Worm (Caenorhabditis elegans): ENCODE results near the gene tag-30.

Gene tag-30

ce11 chrIV:11867652-11868232 lies 12.8 kb upstream of the tag-30 start:
- no peak for TF ChIP-seq tbx-11 (GFP tag; IDR thresholded peaks at IDR 0.05)
- no peak for TF ChIP-seq hnd-1 (tag; optimal IDR thresholded peaks at IDR 0.05)
- TF ChIP-seq B0310.2 (tag; optimal IDR thresholded peaks at IDR 0.05): no peak
- no peak for TF ChIP-seq hmbx-1 (tag; optimal IDR thresholded peaks at IDR 0.05)
- TF ChIP-seq hmg-4 (GFP tag; optimal IDR thresholded peaks at IDR 0.05): no peak
- TF ChIP-seq sea-1 (GFP tag; conservative IDR thresholded peaks at IDR 0.05): no peak
- TF ChIP-seq flt-1 (GFP tag; IDR thresholded peaks at IDR 0.05): no peak
- no peak for TF ChIP-seq scrt-1 (GFP tag; IDR thresholded peaks at IDR 0.05)
- TF ChIP-seq tbx-37 (GFP tag; conservative IDR thresholded peaks at IDR 0.05): no peak
- TF ChIP-seq ceh-13 (GFP tag; optimal IDR thresholded peaks at IDR 0.05): no peak
- TF ChIP-seq ceh-36 (tag; optimal IDR thresholded peaks at IDR 0.05): no peak

- TF ChIP-seq tbx-11 (GFP tag; IDR thresholded peaks at IDR 0.05) (no peak), flt-1 (GFP tag; IDR thresholded peaks at IDR 0.05) (no peak), pes-1 (GFP tag; IDR thresholded peaks at IDR 0.05) (no peak), hmbx-1 (tag; optimal IDR thresholded peaks at IDR 0.05) (no peak), ama-1 (optimal IDR thresholded peaks at IDR 0.05) (no peak), ceh-36 (tag; optimal IDR thresholded peaks at IDR 0.05) (no peak), ets-7 (tag; optimal IDR thresholded peaks at IDR 0.05) (no peak), ceh-13 (GFP tag; optimal IDR thresholded peaks at IDR 0.05) (no peak), tbx-37 (GFP tag; conservative IDR thresholded peaks at IDR 0.05) (no peak), aly-1 (tag; optimal IDR thresholded peaks at IDR 0.05) (no peak), tra-4 (tag; optimal IDR thresholded peaks at IDR 0.05) (no peak), scrt-1 (GFP tag; IDR thresholded peaks at IDR 0.05) (no peak), F13C5.2 (tag; optimal IDR thresholded peaks at IDR 0.05) (no peak), hmg-4 (GFP tag; optimal IDR thresholded peaks at IDR 0.05) (no peak), sea-1 (GFP tag; conservative IDR thresholded peaks at IDR 0.05) (no peak), hnd-1 (tag; optimal IDR thresholded peaks at IDR 0.05) (no peak), B0310.2 (tag; optimal IDR thresholded peaks at IDR 0.05) (no peak)
Observed at ce11 chrIV:11864226-11864625, 9.3 kb upstream of the tag-30 start, which contains the start of gene trpa-1. TSS of gene trpa-1 (plus strand) at chrIV:11864526.

ce11 chrIV:11863428-11863827 lies 8.5 kb upstream of the tag-30 start:
- TF ChIP-seq ceh-13 (GFP tag; optimal IDR thresholded peaks at IDR 0.05) (no peak), ets-7 (tag; optimal IDR thresholded peaks at IDR 0.05) (no peak), tbx-37 (GFP tag; conservative IDR thresholded peaks at IDR 0.05) (no peak), hmg-4 (GFP tag; optimal IDR thresholded peaks at IDR 0.05) (no peak), B0310.2 (tag; optimal IDR thresholded peaks at IDR 0.05) (no peak), ceh-36 (tag; optimal IDR thresholded peaks at IDR 0.05) (no peak), tra-4 (tag; optimal IDR thresholded peaks at IDR 0.05) (no peak), flt-1 (GFP tag; IDR thresholded peaks at IDR 0.05) (no peak), sea-1 (GFP tag; conservative IDR thresholded peaks at IDR 0.05) (no peak), ama-1 (optimal IDR thresholded peaks at IDR 0.05) (no peak), pes-1 (GFP tag; IDR thresholded peaks at IDR 0.05) (no peak), tbx-11 (GFP tag; IDR thresholded peaks at IDR 0.05) (no peak), aly-1 (tag; optimal IDR thresholded peaks at IDR 0.05) (no peak), F13C5.2 (tag; optimal IDR thresholded peaks at IDR 0.05) (no peak), hmbx-1 (tag; optimal IDR thresholded peaks at IDR 0.05) (no peak), hnd-1 (tag; optimal IDR thresholded peaks at IDR 0.05) (no peak), scrt-1 (GFP tag; IDR thresholded peaks at IDR 0.05) (no peak)

- TF ChIP-seq flt-1 (GFP tag; IDR thresholded peaks at IDR 0.05) (no peak), pes-1 (GFP tag; IDR thresholded peaks at IDR 0.05) (no peak)
Observed at ce11 chrIV:11859995-11860605, 5.1 kb upstream of the tag-30 start, which contains the start of gene mob-1. TSS of gene mob-1 (plus strand) at chrIV:11860555.

ce11 chrIV:11858142-11858541 lies 3.2 kb upstream of the tag-30 start, which contains the start of gene let-92:
TSS of gene let-92 (plus strand) at chrIV:11858442.
- TF ChIP-seq pes-1 (GFP tag; IDR thresholded peaks at IDR 0.05) (no peak), B0310.2 (tag; optimal IDR thresholded peaks at IDR 0.05) (no peak), ets-7 (tag; optimal IDR thresholded peaks at IDR 0.05) (no peak), tbx-37 (GFP tag; conservative IDR thresholded peaks at IDR 0.05) (no peak), hmg-4 (GFP tag; optimal IDR thresholded peaks at IDR 0.05) (no peak), tbx-11 (GFP tag; IDR thresholded peaks at IDR 0.05) (no peak), hmbx-1 (tag; optimal IDR thresholded peaks at IDR 0.05) (no peak), hnd-1 (tag; optimal IDR thresholded peaks at IDR 0.05) (no peak), ceh-13 (GFP tag; optimal IDR thresholded peaks at IDR 0.05) (no peak), ceh-36 (tag; optimal IDR thresholded peaks at IDR 0.05) (no peak), sea-1 (GFP tag; conservative IDR thresholded peaks at IDR 0.05) (no peak), F13C5.2 (tag; optimal IDR thresholded peaks at IDR 0.05) (no peak), aly-1 (tag; optimal IDR thresholded peaks at IDR 0.05) (no peak), ama-1 (optimal IDR thresholded peaks at IDR 0.05) (no peak), flt-1 (GFP tag; IDR thresholded peaks at IDR 0.05) (no peak), scrt-1 (GFP tag; IDR thresholded peaks at IDR 0.05) (no peak), tra-4 (tag; optimal IDR thresholded peaks at IDR 0.05) (no peak)

- TF ChIP-seq tra-4 (tag; optimal IDR thresholded peaks at IDR 0.05): no peak
- no peak for TF ChIP-seq ceh-13 (GFP tag; optimal IDR thresholded peaks at IDR 0.05)
- TF ChIP-seq tbx-37 (GFP tag; conservative IDR thresholded peaks at IDR 0.05): no peak
- TF ChIP-seq scrt-1 (GFP tag; IDR thresholded peaks at IDR 0.05): no peak
- TF ChIP-seq sea-1 (GFP tag; conservative IDR thresholded peaks at IDR 0.05): no peak
- TF ChIP-seq hnd-1 (tag; optimal IDR thresholded peaks at IDR 0.05): no peak
- peak; percentile 67 for TF ChIP-seq aly-1 (tag; optimal IDR thresholded peaks at IDR 0.05)
- TF ChIP-seq F13C5.2 (tag; optimal IDR thresholded peaks at IDR 0.05): no peak
- no peak for TF ChIP-seq tbx-11 (GFP tag; IDR thresholded peaks at IDR 0.05)
- TF ChIP-seq ets-7 (tag; optimal IDR thresholded peaks at IDR 0.05): no peak
- TF ChIP-seq ceh-36 (tag; optimal IDR thresholded peaks at IDR 0.05): no peak
- 0 out of 2 replicates have a peak, but pooled peaks have one; percentile 18 for TF ChIP-seq flt-1 (GFP tag; IDR thresholded peaks at IDR 0.05)
- TF ChIP-seq B0310.2 (tag; optimal IDR thresholded peaks at IDR 0.05): no peak
- TF ChIP-seq pes-1 (GFP tag; IDR thresholded peaks at IDR 0.05): no peak
- TF ChIP-seq ama-1 (optimal IDR thresholded peaks at IDR 0.05): no peak
- peak; percentile 60 for TF ChIP-seq hmg-4 (GFP tag; optimal IDR thresholded peaks at IDR 0.05)
Observed at ce11 chrIV:11857159-11857565, 2.2 kb upstream of the tag-30 start.

Measured in whole organism, early embryonic.